Worm (Caenorhabditis elegans) whole organism, L2 larva: ENCODE results near the gene Y54G2A.72.

ENCODE experiments used
- ZK546.5 ChIP-seq: sonication (generic microtip); optimal IDR thresholded peaks from 2 replicates; lab custom pipeline; 2017; ENCODE audit warnings: missing biosample characterization, missing genetic modification characterization
- ama-1 ChIP-seq: fragments of 150-350 bp; optimal IDR thresholded peaks from 2 replicates; lab custom pipeline; 2018; ENCODE audit warnings: inconsistent platforms
- elt-1 ChIP-seq: fragments of 150-350 bp; optimal IDR thresholded peaks from 2 replicates; lab custom pipeline; 2014; ENCODE audit warnings: missing biosample characterization, missing genetic modification characterization
- elt-3 ChIP-seq: sonication (generic microtip); optimal IDR thresholded peaks from 2 replicates; lab custom pipeline; 2017; ENCODE audit warnings: missing biosample characterization, missing genetic modification characterization
- lin-13 ChIP-seq: fragments of 150-350 bp; optimal IDR thresholded peaks from 2 replicates; lab custom pipeline; 2014; ENCODE audit warnings: missing biosample characterization, missing genetic modification reagents, missing genetic modification characterization
- lin-39 ChIP-seq: fragments of 150-350 bp; optimal IDR thresholded peaks from 2 replicates; lab custom pipeline; 2014; ENCODE audit warnings: missing biosample characterization, missing genetic modification reagents, missing genetic modification characterization
- mdl-1 ChIP-seq, 2 experiments: fragments of 150-350 bp in 1 of 2; sonication (generic microtip) in 1 of 2; optimal IDR thresholded peaks; 2 replicates each; lab custom pipeline; 2017; ENCODE audit warnings: missing biosample characterization in 2 of 2, missing genetic modification characterization in 2 of 2
- nhr-11 ChIP-seq: fragments of 150-350 bp; optimal IDR thresholded peaks from 2 replicates; lab custom pipeline; 2014; ENCODE audit warnings: missing biosample characterization, missing genetic modification characterization
- skn-1 ChIP-seq: sonication (generic microtip); optimal IDR thresholded peaks from 2 replicates; lab custom pipeline; 2017; ENCODE audit warnings: missing biosample characterization, missing genetic modification characterization
- sma-3 ChIP-seq: sonication (generic microtip); optimal IDR thresholded peaks from 2 replicates; lab custom pipeline; 2016; ENCODE audit warnings: missing genetic modification reagents, missing genetic modification characterization, missing compliant biosample characterization
- ztf-11 ChIP-seq: sonication (generic microtip); optimal IDR thresholded peaks from 2 replicates; lab custom pipeline; 2017; ENCODE audit warnings: missing biosample characterization, missing genetic modification characterization
- ztf-4 ChIP-seq: fragments of 150-350 bp; optimal IDR thresholded peaks from 2 replicates; lab custom pipeline; 2014; ENCODE audit warnings: missing biosample characterization, missing genetic modification characterization

ce11 chrIV:2826335-2826734 is 48.4 kb downstream of the Y54G2A.72 start:
- TF ChIP-seq lin-13 (GFP tag; lab: Kevin White, UChicago): no peak
- no peak for TF ChIP-seq elt-3
- TF ChIP-seq nhr-11 (tag; lab: Kevin White, UChicago): no peak
- TF ChIP-seq sma-3: no peak
- TF ChIP-seq ama-1 (lab: Kevin White, UChicago): no peak
- no peak for TF ChIP-seq mdl-1 (tag; optimal IDR thresholded peaks at IDR 0.05; lab: Kevin White, UChicago)
- no peak for TF ChIP-seq ztf-11 (tag; lab: Kevin White, UChicago)
- no peak for TF ChIP-seq skn-1 (tag; lab: Kevin White, UChicago)
- no peak for TF ChIP-seq ZK546.5 (tag; lab: Kevin White, UChicago)
- TF ChIP-seq ztf-4: no peak
- no peak for TF ChIP-seq elt-1 (tag; lab: Kevin White, UChicago)
- no peak for TF ChIP-seq lin-39 (tag; lab: Kevin White, UChicago)
